Worm (Caenorhabditis elegans): ENCODE measurements around the gene lea-1.

- TF ChIP-seq him-1 (tag; optimal IDR thresholded peaks at IDR 0.05) (no peak), dao-5 (tag; optimal IDR thresholded peaks at IDR 0.05) (no peak), W03F9.2 (tag; optimal IDR thresholded peaks at IDR 0.05) (no peak)
Measured at ce11 chrV:10058748-10059147, 47.0 kb downstream of the lea-1 start.
